Fruit fly (Drosophila melanogaster): ENCODE measurements around the gene mnb.

mnb gene

DNA sequence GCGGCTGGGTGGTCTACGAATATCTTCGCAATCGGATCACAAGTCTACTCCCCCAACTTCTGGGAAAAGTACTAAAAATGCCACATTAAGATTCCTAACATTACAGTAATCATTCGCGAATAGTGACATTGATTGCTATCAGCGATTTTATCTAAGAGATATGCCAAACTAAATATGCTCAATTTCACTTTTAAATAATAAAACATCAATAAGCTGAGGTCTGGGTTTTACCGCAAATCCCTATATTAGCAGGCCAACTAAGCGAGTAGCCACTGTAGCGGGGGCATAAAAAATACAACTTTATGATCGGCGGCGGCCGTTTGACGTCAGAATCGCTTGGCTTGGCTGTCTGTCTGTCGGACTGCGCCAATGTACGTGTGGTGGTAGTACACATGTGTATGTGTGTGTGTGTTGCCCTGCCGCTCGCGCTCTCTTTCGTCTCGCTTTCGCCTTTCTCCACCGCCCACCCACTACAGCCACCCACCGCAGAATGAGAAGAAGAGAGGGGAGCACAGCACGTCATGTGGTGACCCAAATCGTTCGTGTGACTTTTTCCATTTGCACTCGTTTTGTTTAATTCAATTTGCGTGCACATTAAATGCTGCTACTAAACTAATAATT, 6.6 kb downstream of the mnb start (continued):
- peak; percentile 93 for TF ChIP-seq CG12219 (GFP tag; optimal IDR thresholded peaks at IDR 0.05)
- peak; percentile 95 for TF ChIP-seq ranshi (GFP tag; IDR thresholded peaks at IDR 0.05)
- TF ChIP-seq bigmax (GFP tag; optimal IDR thresholded peaks at IDR 0.05) = peak; percentile 37
- peak; percentile 95 for TF ChIP-seq CG9609 (GFP tag; optimal IDR thresholded peaks at IDR 0.05)
- TF ChIP-seq CG10959 (GFP tag; IDR thresholded peaks at IDR 0.05) = peak; percentile 70
- peak; percentile 92 for TF ChIP-seq Fer2 (tag; optimal IDR thresholded peaks at IDR 0.05)
- peak; percentile 99 for TF ChIP-seq abd-A (tag; optimal IDR thresholded peaks at IDR 0.05)
- TF ChIP-seq slp2 (GFP tag; optimal IDR thresholded peaks at IDR 0.05) = peak; percentile 89
- peak; percentile 96 for TF ChIP-seq CG2889 (GFP tag; IDR thresholded peaks at IDR 0.05)
- TF ChIP-seq CG12942 (GFP tag; optimal IDR thresholded peaks at IDR 0.05) = peak; percentile 93
- peak; percentile 87 for TF ChIP-seq Poxn (GFP tag; IDR thresholded peaks at IDR 0.05)
- peak; percentile 94 for TF ChIP-seq Drgx (GFP tag; IDR thresholded peaks at IDR 0.05)
- TF ChIP-seq Deaf1 (tag; optimal IDR thresholded peaks at IDR 0.05) = peak; percentile 69
- TF ChIP-seq scrt (GFP tag; optimal IDR thresholded peaks at IDR 0.05) = peak; percentile 86
- no peak for TF ChIP-seq nerfin-2 (GFP tag; IDR thresholded peaks at IDR 0.05; ENCODE audit: partially characterized antibody)
- peak; percentile 77 for TF ChIP-seq Max (GFP tag; optimal IDR thresholded peaks at IDR 0.05)
- TF ChIP-seq cad (GFP tag; optimal IDR thresholded peaks at IDR 0.05) = no peak
- peak; percentile 97 for TF ChIP-seq CG13624 (GFP tag; optimal IDR thresholded peaks at IDR 0.05)
- TF ChIP-seq cas (GFP tag; IDR thresholded peaks at IDR 0.05) = peak; percentile 88
- peak; percentile 92 for TF ChIP-seq CG17612 (GFP tag; IDR thresholded peaks at IDR 0.05)
- TF ChIP-seq CG10543 (GFP tag; optimal IDR thresholded peaks at IDR 0.05) = peak; percentile 96
- peak; percentile 99 for TF ChIP-seq sd (tag; optimal IDR thresholded peaks at IDR 0.05)
- peak; percentile 96 for TF ChIP-seq NFAT (GFP tag; IDR thresholded peaks at IDR 0.05)
- TF ChIP-seq CG11723 (GFP tag; optimal IDR thresholded peaks at IDR 0.05) = peak; percentile 94
- peak; percentile 91 for TF ChIP-seq toy (GFP tag; IDR thresholded peaks at IDR 0.05)
- TF ChIP-seq Atf-2 (GFP tag; optimal IDR thresholded peaks at IDR 0.05) = peak; percentile 92
- TF ChIP-seq CG1792 (GFP tag; optimal IDR thresholded peaks at IDR 0.05) = peak; percentile 81
- peak; percentile 79 for TF ChIP-seq sima (GFP tag; optimal IDR thresholded peaks at IDR 0.05)
- peak; percentile 90 for TF ChIP-seq BtbVII (GFP tag; optimal IDR thresholded peaks at IDR 0.05)
- peak; percentile 90 for TF ChIP-seq her (GFP tag; optimal IDR thresholded peaks at IDR 0.05)
- peak; percentile 87 for TF ChIP-seq CG3838 (GFP tag; optimal IDR thresholded peaks at IDR 0.05)
- peak; percentile 98 for TF ChIP-seq Xbp1 (GFP tag; optimal IDR thresholded peaks at IDR 0.05)
- TF ChIP-seq CG7271 (tag; optimal IDR thresholded peaks at IDR 0.05) = peak; percentile 9
- peak; percentile 96 for TF ChIP-seq Chrac-16 (GFP tag; optimal IDR thresholded peaks at IDR 0.05)
- TF ChIP-seq CG17359 (tag; optimal IDR thresholded peaks at IDR 0.05) = peak; percentile 94
- peak; percentile 83 for TF ChIP-seq grn (GFP tag; optimal IDR thresholded peaks at IDR 0.05)
- TF ChIP-seq Hr3 (GFP tag; optimal IDR thresholded peaks at IDR 0.05) = peak; percentile 93
- TF ChIP-seq Mad (GFP tag; optimal IDR thresholded peaks at IDR 0.05) = peak; percentile 95
- TF ChIP-seq bbx (GFP tag; IDR thresholded peaks at IDR 0.05; ENCODE audit: partially characterized antibody) = no peak
- TF ChIP-seq CG3065 (GFP tag; optimal IDR thresholded peaks at IDR 0.05) = peak; percentile 87
- TF ChIP-seq HLHmδ (GFP tag; optimal IDR thresholded peaks at IDR 0.05) = peak; percentile 11
- peak; percentile 98 for TF ChIP-seq CG9817 (tag; optimal IDR thresholded peaks at IDR 0.05)
- peak; percentile 86 for TF ChIP-seq CG9876 (GFP tag; optimal IDR thresholded peaks at IDR 0.05)
- peak; percentile 88 for TF ChIP-seq croc (GFP tag; conservative IDR thresholded peaks at IDR 0.05)
- peak; percentile 93 for TF ChIP-seq CG13894 (tag; optimal IDR thresholded peaks at IDR 0.05)
- peak; percentile 58 for TF ChIP-seq pros (GFP tag; optimal IDR thresholded peaks at IDR 0.05)
- TF ChIP-seq chn (GFP tag; optimal IDR thresholded peaks at IDR 0.05) = peak; percentile 94
- peak; percentile 93 for TF ChIP-seq CG17912 (GFP tag; optimal IDR thresholded peaks at IDR 0.05)
- TF ChIP-seq HLH3B (GFP tag; IDR thresholded peaks at IDR 0.05) = peak; percentile 93
- peak; percentile 96 for TF ChIP-seq lmd (GFP tag; IDR thresholded peaks at IDR 0.05)

All from whole organism, embryonic.